Fruit fly (Drosophila melanogaster) whole organism, embryonic: Measurements from ENCODE around the gene pes.

Experiments
- B-H1 ChIP-seq: fragments of 200-800 bp; sonication (Bioruptor generic); IDR thresholded peaks from 3 replicates; pipeline ENCODE4 v1.3.6; 2022; ENCODE audit warnings: missing biosample characterization, missing genetic modification characterization
- Blimp-1 ChIP-seq: fragments of 200-800 bp; sonication (Bioruptor generic); optimal IDR thresholded peaks from 3 replicates; lab custom pipeline; 2018; ENCODE audit warnings: missing biosample characterization, missing genetic modification characterization, mild to moderate bottlenecking, moderate library complexity, missing genetic modification reagents
- C15 ChIP-seq: fragments of 200-800 bp; sonication (Bioruptor generic); IDR thresholded peaks from 3 replicates; pipeline ENCODE4 v1.3.6; 2022; ENCODE audit warnings: missing biosample characterization, missing genetic modification characterization
- CG11504 ChIP-seq: fragments of 200-800 bp; sonication (Bioruptor generic); optimal IDR thresholded peaks from 3 replicates; lab custom pipeline; 2019; ENCODE audit warnings: missing biosample characterization, mild to moderate bottlenecking, missing genetic modification characterization, moderate library complexity
- CG12104 ChIP-seq: fragments of 200-800 bp; sonication (Bioruptor generic); optimal IDR thresholded peaks from 3 replicates; lab custom pipeline; 2016; ENCODE audit warnings: missing biosample characterization, missing genetic modification characterization
- CG12236 ChIP-seq: fragments of 200-800 bp; sonication (Bioruptor generic); optimal IDR thresholded peaks from 2 replicates; lab custom pipeline; 2016; ENCODE audit warnings: missing biosample characterization, missing genetic modification characterization
- CG15601 ChIP-seq: fragments of 200-800 bp; sonication (Bioruptor generic); optimal IDR thresholded peaks from 3 replicates; lab custom pipeline; 2019; ENCODE audit warnings: missing biosample characterization, mild to moderate bottlenecking, missing genetic modification characterization, moderate library complexity
- CG17802 ChIP-seq: fragments of 200-800 bp; sonication (Bioruptor generic); optimal IDR thresholded peaks from 2 replicates; lab custom pipeline; 2018; ENCODE audit warnings: missing biosample characterization, mild to moderate bottlenecking, missing genetic modification characterization, moderate library complexity
- CG2199 ChIP-seq: fragments of 200-800 bp; sonication (Bioruptor generic); IDR thresholded peaks from 3 replicates; pipeline ENCODE4 v1.3.6; 2022; ENCODE audit warnings: missing biosample characterization, missing genetic modification characterization
- CG30431 ChIP-seq: fragments of 200-800 bp; sonication (Bioruptor generic); optimal IDR thresholded peaks from 2 replicates; lab custom pipeline; 2017; ENCODE audit warnings: missing biosample characterization, missing genetic modification characterization
- CG33557 ChIP-seq: fragments of 200-800 bp; sonication (Bioruptor generic); optimal IDR thresholded peaks from 2 replicates; lab custom pipeline; 2019; ENCODE audit warnings: missing biosample characterization, mild to moderate bottlenecking, missing genetic modification characterization, moderate library complexity
- CG4282 ChIP-seq: fragments of 200-800 bp; sonication (Bioruptor generic); optimal IDR thresholded peaks from 2 replicates; lab custom pipeline; 2016; ENCODE audit warnings: missing biosample characterization, missing genetic modification characterization
- CG4404 ChIP-seq: fragments of 200-800 bp; sonication (Bioruptor generic); IDR thresholded peaks from 2 replicates; pipeline ENCODE4 v1.3.6; 2022; ENCODE audit warnings: missing biosample characterization, missing genetic modification characterization
- CG6175 ChIP-seq: fragments of 200-800 bp; sonication (Bioruptor generic); IDR thresholded peaks from 3 replicates; pipeline ENCODE4 v1.3.6; 2022; ENCODE audit warnings: missing biosample characterization, missing genetic modification characterization
- CG6689 ChIP-seq: fragments of 200-800 bp; sonication (Bioruptor generic); IDR thresholded peaks from 2 replicates; pipeline ENCODE4 v1.3.6; 2022; ENCODE audit warnings: missing biosample characterization, missing genetic modification characterization
- CG7556 ChIP-seq: fragments of 200-800 bp; sonication (Bioruptor generic); optimal IDR thresholded peaks from 2 replicates; lab custom pipeline; 2017; ENCODE audit warnings: missing biosample characterization, mild to moderate bottlenecking, missing genetic modification characterization
- CG7786 ChIP-seq: fragments of 200-800 bp; sonication (Bioruptor generic); optimal IDR thresholded peaks from 2 replicates; lab custom pipeline; 2016; ENCODE audit warnings: missing biosample characterization, missing genetic modification characterization
- CG8478 ChIP-seq: fragments of >200 bp; optimal IDR thresholded peaks from 2 replicates; lab custom pipeline; 2018
- CG8924 ChIP-seq: fragments of 200-800 bp; optimal IDR thresholded peaks from 3 replicates; lab custom pipeline; 2019; ENCODE audit warnings: missing biosample characterization, mild to moderate bottlenecking, missing genetic modification characterization, moderate library complexity
- CG8944 ChIP-seq: fragments of 200-800 bp; sonication (Bioruptor generic); optimal IDR thresholded peaks from 3 replicates; lab custom pipeline; 2016; ENCODE audit warnings: missing biosample characterization, missing genetic modification characterization
- CG9727 ChIP-seq: fragments of 200-800 bp; sonication (Bioruptor generic); optimal IDR thresholded peaks from 3 replicates; lab custom pipeline; 2017; ENCODE audit warnings: missing biosample characterization, mild to moderate bottlenecking, missing genetic modification characterization
- CHES-1-like ChIP-seq: fragments of 200-800 bp; sonication (Bioruptor generic); optimal IDR thresholded peaks from 2 replicates; lab custom pipeline; 2016; ENCODE audit warnings: missing biosample characterization, missing genetic modification characterization
- Camta ChIP-seq: fragments of 200-800 bp; sonication (Bioruptor generic); optimal IDR thresholded peaks from 2 replicates; lab custom pipeline; 2016; ENCODE audit warnings: missing biosample characterization, missing genetic modification characterization
- D ChIP-seq, 2 experiments: fragments of 200-800 bp in 1 of 2; fragments of >200 bp in 1 of 2; sonication (Bioruptor generic) in 1 of 2; optimal IDR thresholded peaks; 2 replicates in 1 of 2; 3 replicates in 1 of 2; lab custom pipeline; 2017; ENCODE audit warnings: mild to moderate bottlenecking in 1 of 2, missing biosample characterization in 1 of 2, missing genetic modification characterization in 1 of 2, missing genetic modification reagents in 1 of 2
- E2f2 ChIP-seq: fragments of 200-800 bp; sonication (Bioruptor generic); IDR thresholded peaks from 2 replicates; pipeline ENCODE4 v1.3.6; 2022; ENCODE audit warnings: missing biosample characterization, missing genetic modification characterization
- Gsc ChIP-seq: fragments of 200-800 bp; sonication (Bioruptor generic); IDR thresholded peaks from 2 replicates; pipeline ENCODE4 v1.3.6; 2022; ENCODE audit warnings: missing biosample characterization, missing genetic modification characterization
- Lpt ChIP-seq: fragments of >200 bp; optimal IDR thresholded peaks from 2 replicates; lab custom pipeline; 2018; ENCODE audit warnings: missing biosample characterization, missing genetic modification characterization
- Mad ChIP-seq: fragments of 200-800 bp; sonication (Bioruptor generic); optimal IDR thresholded peaks from 2 replicates; lab custom pipeline; 2016; ENCODE audit warnings: missing biosample characterization, missing genetic modification characterization
- Max ChIP-seq: fragments of 200-800 bp; sonication (Bioruptor generic); optimal IDR thresholded peaks from 2 replicates; lab custom pipeline; 2016; ENCODE audit warnings: missing biosample characterization, mild to moderate bottlenecking, missing genetic modification characterization
- Myb ChIP-seq: fragments of 200-800 bp; sonication (Bioruptor generic); optimal IDR thresholded peaks from 2 replicates; lab custom pipeline; 2016; ENCODE audit warnings: missing biosample characterization, missing genetic modification characterization
- NFAT ChIP-seq: fragments of 200-800 bp; sonication (Bioruptor generic); IDR thresholded peaks from 2 replicates; pipeline ENCODE4 v1.3.6; 2022; ENCODE audit warnings: missing biosample characterization, missing genetic modification characterization
- NfI ChIP-seq: fragments of 200-800 bp; sonication (Bioruptor generic); optimal IDR thresholded peaks from 3 replicates; lab custom pipeline; 2018; ENCODE audit warnings: missing biosample characterization, mild to moderate bottlenecking, missing genetic modification characterization, moderate library complexity
- Pdp1 ChIP-seq, 2 experiments: fragments of 200-800 bp; sonication (Bioruptor generic); optimal IDR thresholded peaks; 3 replicates each; lab custom pipeline; 2016; ENCODE audit warnings: missing biosample characterization in 2 of 2, missing genetic modification characterization in 2 of 2, mild to moderate bottlenecking in 1 of 2, moderate library complexity in 1 of 2
- Ravus ChIP-seq: fragments of 200-800 bp; sonication (Bioruptor generic); IDR thresholded peaks from 2 replicates; pipeline ENCODE4 v1.3.6; 2022; ENCODE audit warnings: missing biosample characterization, missing genetic modification characterization
- Stat92E ChIP-seq, 3 experiments: fragments of >200 bp in 2 of 3; fragments of 200-800 bp in 1 of 3; sonication (Bioruptor generic) in 1 of 3; optimal IDR thresholded peaks; 2 replicates each; lab custom pipeline; 2017 to 2019; ENCODE audit warnings: missing biosample characterization in 3 of 3, missing genetic modification characterization in 3 of 3, mild to moderate bottlenecking in 1 of 3, moderate library complexity in 1 of 3
- abd-A ChIP-seq: fragments of 200-800 bp; sonication (Bioruptor generic); optimal IDR thresholded peaks from 3 replicates; lab custom pipeline; 2019; ENCODE audit warnings: missing biosample characterization, mild to moderate bottlenecking, missing genetic modification characterization, moderate library complexity
- al ChIP-seq: fragments of 200-800 bp; sonication (Bioruptor generic); IDR thresholded peaks from 2 replicates; pipeline ENCODE4 v1.3.6; 2022; ENCODE audit warnings: missing biosample characterization, missing genetic modification characterization
- cas ChIP-seq: fragments of 200-800 bp; sonication (Bioruptor generic); IDR thresholded peaks from 2 replicates; pipeline ENCODE4 v1.3.6; 2022; ENCODE audit warnings: missing biosample characterization, missing genetic modification characterization
- ci ChIP-seq: fragments of 200-800 bp; sonication (Bioruptor generic); IDR thresholded peaks from 3 replicates; pipeline ENCODE4 v1.3.6; 2022; ENCODE audit warnings: missing biosample characterization, missing genetic modification characterization
- corto ChIP-seq: fragments of 200-800 bp; sonication (Bioruptor generic); optimal IDR thresholded peaks from 2 replicates; lab custom pipeline; 2016; ENCODE audit warnings: missing biosample characterization, mild to moderate bottlenecking, missing genetic modification characterization, moderate library complexity
- dmrt99B ChIP-seq: fragments of 200-800 bp; sonication (Bioruptor generic); optimal IDR thresholded peaks from 2 replicates; lab custom pipeline; 2018; ENCODE audit warnings: missing biosample characterization, mild to moderate bottlenecking, missing genetic modification characterization, moderate library complexity
- fd64A ChIP-seq: fragments of 200-800 bp; sonication (Bioruptor generic); optimal IDR thresholded peaks from 3 replicates; lab custom pipeline; 2018; ENCODE audit warnings: missing biosample characterization, mild to moderate bottlenecking, missing genetic modification characterization
- ftz-f1 ChIP-seq: fragments of 200-800 bp; sonication (Bioruptor generic); optimal IDR thresholded peaks from 2 replicates; lab custom pipeline; 2016; ENCODE audit warnings: missing biosample characterization, missing genetic modification characterization
- gcm2 ChIP-seq: fragments of 200-800 bp; sonication (Bioruptor generic); optimal IDR thresholded peaks from 2 replicates; lab custom pipeline; 2016; ENCODE audit warnings: missing biosample characterization, missing genetic modification characterization
- hb ChIP-seq: fragments of 200-800 bp; sonication (Bioruptor generic); IDR thresholded peaks from 3 replicates; pipeline ENCODE4 v1.3.6; 2022; ENCODE audit warnings: missing biosample characterization, missing genetic modification characterization; ENCODE audit not compliant: partially characterized antibody
- onecut ChIP-seq: fragments of 200-800 bp; sonication (Bioruptor generic); IDR thresholded peaks from 2 replicates; pipeline ENCODE4 v1.3.6; 2022; ENCODE audit warnings: missing biosample characterization, missing genetic modification characterization
- pita ChIP-seq: fragments of 200-800 bp; sonication (Bioruptor generic); optimal IDR thresholded peaks from 2 replicates; lab custom pipeline; 2017; ENCODE audit warnings: missing biosample characterization, mild to moderate bottlenecking, missing genetic modification characterization
- prd ChIP-seq, 3 experiments: fragments of >200 bp in 2 of 3; fragments of 200-800 bp in 1 of 3; sonication (Bioruptor generic) in 1 of 3; optimal IDR thresholded peaks in 2 of 3; IDR thresholded peaks in 1 of 3; 2 replicates in 2 of 3; 3 replicates in 1 of 3; pipeline versions ENCODE4 v1.3.6 to Lab custom; 2017 to 2022; ENCODE audit warnings: missing biosample characterization in 1 of 3, missing genetic modification characterization in 1 of 3
- repo ChIP-seq: fragments of 200-800 bp; sonication (Bioruptor generic); optimal IDR thresholded peaks from 2 replicates; lab custom pipeline; 2016; ENCODE audit warnings: missing biosample characterization, missing genetic modification characterization
- tgo ChIP-seq: fragments of 200-800 bp; sonication (Bioruptor generic); IDR thresholded peaks from 3 replicates; pipeline ENCODE4 v1.3.6; 2022; ENCODE audit warnings: missing biosample characterization, missing genetic modification characterization
- usp ChIP-seq: fragments of >200 bp; optimal IDR thresholded peaks from 2 replicates; lab custom pipeline; 2017; ENCODE audit warnings: missing biosample characterization, missing genetic modification characterization

Gene pes

DNA sequence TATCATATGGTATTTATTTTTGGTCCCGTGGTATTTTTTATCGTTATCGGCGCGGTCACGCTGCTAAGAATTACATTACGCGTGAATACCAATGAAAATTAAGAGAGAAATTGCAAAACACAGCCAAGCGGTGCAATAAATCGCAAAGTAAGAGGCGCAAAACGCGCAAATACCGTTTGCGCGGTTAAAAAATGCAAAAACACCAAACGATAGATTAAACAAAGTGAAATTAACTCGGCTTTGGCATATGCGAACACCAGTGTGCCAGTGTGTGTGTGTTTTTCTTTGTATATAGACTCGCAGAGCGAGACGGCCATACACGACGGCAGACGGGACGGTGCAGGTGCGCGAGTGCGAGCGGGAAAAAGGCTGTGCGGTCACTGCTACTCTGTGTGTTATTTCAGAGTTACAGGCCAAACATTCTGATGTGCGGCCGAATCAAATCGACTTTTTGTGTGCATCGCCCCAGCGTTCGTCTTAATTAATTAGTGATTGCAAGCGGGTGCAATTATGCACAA, 36.8 kb upstream of the pes start, which contains the start of gene Cka (continued):
- no peak for TF ChIP-seq Ravus (GFP tag; lab: Robert Waterston, UW)
- peak; percentile 69 for TF ChIP-seq ftz-f1 (GFP tag; lab: Kevin White, UChicago)
- TF ChIP-seq hb (GFP tag; lab: Robert Waterston, UW): no peak
- no peak for TF ChIP-seq CG12104
- no peak for TF ChIP-seq CG8944 (GFP tag; lab: Kevin White, UChicago)
- TF ChIP-seq Blimp-1: no peak
- TF ChIP-seq CG9727 (GFP tag; lab: Kevin White, UChicago): peak; percentile 2
- no peak for TF ChIP-seq Mad (GFP tag; lab: Kevin White, UChicago)
- TF ChIP-seq cas (GFP tag; lab: Robert Waterston, UW): no peak
- peak; percentile 34 for TF ChIP-seq NfI (GFP tag; lab: Kevin White, UChicago)
- no peak for TF ChIP-seq CG17802 (tag; lab: Kevin White, UChicago)
- TF ChIP-seq NFAT: no peak; the same call in 1 of the 2 replicates
- no peak for TF ChIP-seq Max (GFP tag; lab: Kevin White, UChicago)
- TF ChIP-seq Myb (GFP tag; lab: Kevin White, UChicago): no peak
- no peak for TF ChIP-seq gcm2 (GFP tag; lab: Kevin White, UChicago)
- TF ChIP-seq CG12236 (GFP tag; lab: Kevin White, UChicago): no peak
- TF ChIP-seq CG7786 (GFP tag; lab: Kevin White, UChicago): no peak
- TF ChIP-seq Pdp1 (GFP tag; optimal IDR thresholded peaks at IDR 0.05; lab: Kevin White, UChicago): peak in 1 of 2 experiments; percentile 30
- TF ChIP-seq repo (GFP tag; lab: Kevin White, UChicago): no peak
- TF ChIP-seq onecut (GFP tag; lab: Robert Waterston, UW): no peak
- no peak for TF ChIP-seq Camta (GFP tag; lab: Kevin White, UChicago)
- TF ChIP-seq CG6175 (GFP tag; lab: Robert Waterston, UW): no peak
- TF ChIP-seq Gsc: no peak
- peak; percentile 48; the same call in 2 of the 3 replicates for TF ChIP-seq ci (GFP tag; lab: Robert Waterston, UW)
- TF ChIP-seq pita: no peak
- no peak for TF ChIP-seq usp (GFP tag; lab: Kevin White, UChicago)
- no peak for TF ChIP-seq al (GFP tag; lab: Robert Waterston, UW)
- TF ChIP-seq CG8478 (lab: Kevin White, UChicago): peak; percentile 97
- TF ChIP-seq corto (GFP tag; lab: Kevin White, UChicago): no peak
- TF ChIP-seq prd (optimal IDR thresholded peaks at IDR 0.05; lab: Kevin White, UChicago): no peak
- peak; percentile 41; the same call in 1 of the 3 replicates for TF ChIP-seq prd (GFP tag; IDR thresholded peaks at IDR 0.05; lab: Robert Waterston, UW)
- TF ChIP-seq CG33557 (GFP tag; lab: Kevin White, UChicago): peak; percentile 46
- TF ChIP-seq Stat92E (GFP tag; optimal IDR thresholded peaks at IDR 0.05; lab: Kevin White, UChicago): no peak
- no peak for TF ChIP-seq tgo (GFP tag; lab: Robert Waterston, UW)
- no peak for TF ChIP-seq B-H1 (GFP tag; lab: Robert Waterston, UW)
- peak; percentile 93 for TF ChIP-seq CG2199
- no peak for TF ChIP-seq abd-A (tag; lab: Kevin White, UChicago)
- no peak for TF ChIP-seq CG30431 (GFP tag; lab: Kevin White, UChicago)
- no peak for TF ChIP-seq fd64A
- no peak for TF ChIP-seq CG15601 (tag; lab: Kevin White, UChicago)
- peak; percentile 17 for TF ChIP-seq CG4282 (GFP tag; lab: Kevin White, UChicago)
- peak; percentile 32 for TF ChIP-seq CG8924
- no peak for TF ChIP-seq CG11504 (tag; lab: Kevin White, UChicago)
- TF ChIP-seq CG6689 (GFP tag; lab: Robert Waterston, UW): no peak
- peak; percentile 73 for TF ChIP-seq D (optimal IDR thresholded peaks at IDR 0.05; lab: Kevin White, UChicago)
- no peak for TF ChIP-seq D (GFP tag; optimal IDR thresholded peaks at IDR 0.05; lab: Kevin White, UChicago)
- TF ChIP-seq CG7556 (GFP tag; lab: Kevin White, UChicago): no peak
- no peak for TF ChIP-seq Lpt (GFP tag; lab: Kevin White, UChicago)
- no peak for TF ChIP-seq CG4404
- TF ChIP-seq C15 (GFP tag; lab: Robert Waterston, UW): no peak
- no peak for TF ChIP-seq dmrt99B (tag; lab: Kevin White, UChicago)
- no peak for TF ChIP-seq CHES-1-like
- peak; percentile 18; the same call in 1 of the 2 replicates for TF ChIP-seq E2f2 (GFP tag; lab: Robert Waterston, UW)
